Worm (Caenorhabditis elegans): ENCODE results near the gene cpsf-1.

- no peak for TF ChIP-seq lsy-27 (tag; optimal IDR thresholded peaks at IDR 0.05; ENCODE audit: borderline replicate concordance, insufficient read depth)
- no peak for TF ChIP-seq snpc-1.1 (tag; optimal IDR thresholded peaks at IDR 0.05; ENCODE audit: insufficient read depth)
- no peak for TF ChIP-seq F33H1.4 (GFP tag; IDR thresholded peaks at IDR 0.05)
- TF ChIP-seq cebp-1 (GFP tag; IDR thresholded peaks at IDR 0.05) = no peak
- TF ChIP-seq cebp-1 (tag; optimal IDR thresholded peaks at IDR 0.05) = no peak
- no peak for TF ChIP-seq ama-1 (optimal IDR thresholded peaks at IDR 0.05)
- TF ChIP-seq ama-1 (GFP tag; optimal IDR thresholded peaks at IDR 0.05) = no peak
- no peak for TF ChIP-seq pha-4 (tag; optimal IDR thresholded peaks at IDR 0.05)
- TF ChIP-seq F37B4.10 (GFP tag; IDR thresholded peaks at IDR 0.05) = no peak
- no peak for TF ChIP-seq akir-1 (GFP tag; optimal IDR thresholded peaks at IDR 0.05)
- no peak for TF ChIP-seq madf-6 (GFP tag; IDR thresholded peaks at IDR 0.05)
- TF ChIP-seq lir-1 (GFP tag; conservative IDR thresholded peaks at IDR 0.05) = no peak
- TF ChIP-seq zim-3 (tag; optimal IDR thresholded peaks at IDR 0.05) = no peak
- TF ChIP-seq nhr-179 (tag; optimal IDR thresholded peaks at IDR 0.05) = no peak
- TF ChIP-seq unc-62 (GFP tag; optimal IDR thresholded peaks at IDR 0.05) = no peak
Measured at ce11 chrIV:1973372-1973771, 59.4 kb downstream of the cpsf-1 start, which contains the start of gene Y76B12C.3.

Measured in whole organism, young adult.